Worm (Caenorhabditis elegans): ENCODE measurements around the gene C32D5.7.
A peak's percentile ranks its signal among the peaks of the same experiment; 100 is the strongest.

The C32D5.7 gene

ce11 chrII:6360822-6361221 lies 21.0 kb upstream of the C32D5.7 start, which contains the start of gene K10B2.4:
Gene K10B2.4, minus strand, starts transcription at chrII:6360959.
- no peak for TF ChIP-seq jun-1 (tag; optimal IDR thresholded peaks at IDR 0.05)
- TF ChIP-seq ctbp-1 (GFP tag; IDR thresholded peaks at IDR 0.05) = no peak
- peak; percentile 87 for TF ChIP-seq mep-1 (tag; optimal IDR thresholded peaks at IDR 0.05)
- peak; percentile 27 for TF ChIP-seq ama-1 (optimal IDR thresholded peaks at IDR 0.05)
- TF ChIP-seq ceh-20 (GFP tag; IDR thresholded peaks at IDR 0.05) = peak; percentile 46; the same call in 1 of the 2 replicates
- no peak for TF ChIP-seq pha-4 (GFP tag; IDR thresholded peaks at IDR 0.05)
- peak; percentile 39 for TF ChIP-seq pha-4 (tag; optimal IDR thresholded peaks at IDR 0.05)
- peak; percentile 28 for TF ChIP-seq nhr-28 (tag; optimal IDR thresholded peaks at IDR 0.05)
- TF ChIP-seq lin-13 (GFP tag; optimal IDR thresholded peaks at IDR 0.05) = peak; percentile 36
- no peak for TF ChIP-seq daf-16 (GFP tag; optimal IDR thresholded peaks at IDR 0.05)
- peak; percentile 67 for TF ChIP-seq daf-16 (tag; optimal IDR thresholded peaks at IDR 0.05)
- peak in 1 of 2 experiments; percentile 87 for TF ChIP-seq lsy-2 (tag; optimal IDR thresholded peaks at IDR 0.05)
- no peak for TF ChIP-seq nhr-48 (tag; optimal IDR thresholded peaks at IDR 0.05)
- peak; percentile 55 for TF ChIP-seq hlh-11 (tag; optimal IDR thresholded peaks at IDR 0.05)
- peak; percentile 57 for TF ChIP-seq T20F7.1 (GFP tag; optimal IDR thresholded peaks at IDR 0.05)
- TF ChIP-seq hif-1 (tag; optimal IDR thresholded peaks at IDR 0.05) = peak in 1 of 2 experiments; percentile 8
- TF ChIP-seq arid-1 (GFP tag; conservative IDR thresholded peaks at IDR 0.05) = 0 out of 2 replicates have a peak, but pooled peaks have one; percentile 16
- peak; percentile 92 for TF ChIP-seq aha-1 (tag)
- TF ChIP-seq ces-1 (GFP tag; optimal IDR thresholded peaks at IDR 0.05) = no peak
- peak; percentile 35 for TF ChIP-seq dve-1 (tag; optimal IDR thresholded peaks at IDR 0.05; ENCODE audit: insufficient read depth)
- peak; percentile 81 for TF ChIP-seq lin-38 (GFP tag; IDR thresholded peaks at IDR 0.05)
- TF ChIP-seq egl-43 (GFP tag; IDR thresholded peaks at IDR 0.05) = no peak
- peak; percentile 78 for TF ChIP-seq dpl-1 (GFP tag; optimal IDR thresholded peaks at IDR 0.05)
- TF ChIP-seq hlh-30 (tag; optimal IDR thresholded peaks at IDR 0.05; ENCODE audit: insufficient read depth) = peak; percentile 53
- TF ChIP-seq spr-3 (GFP tag; optimal IDR thresholded peaks at IDR 0.05) = peak; percentile 7
- no peak for TF ChIP-seq ceh-82 (tag; optimal IDR thresholded peaks at IDR 0.05)
- peak; percentile 48 for TF ChIP-seq rbr-2 (tag; optimal IDR thresholded peaks at IDR 0.05)
- peak; percentile 90 for TF ChIP-seq mes-2 (tag; optimal IDR thresholded peaks at IDR 0.05; ENCODE audit: poor library complexity, severe bottlenecking)
- TF ChIP-seq aly-2 (tag; optimal IDR thresholded peaks at IDR 0.05) = no peak
- no peak for TF ChIP-seq egl-27 (tag; optimal IDR thresholded peaks at IDR 0.05)
- TF ChIP-seq nhr-11 (tag; optimal IDR thresholded peaks at IDR 0.05) = peak; percentile 8
- no peak for TF ChIP-seq F37D6.2 (tag; optimal IDR thresholded peaks at IDR 0.05)
- peak in 1 of 2 experiments; percentile 30 for TF ChIP-seq mdl-1 (tag; optimal IDR thresholded peaks at IDR 0.05)
- TF ChIP-seq ztf-7 (tag; optimal IDR thresholded peaks at IDR 0.05) = peak; percentile 20
- peak; percentile 30 for TF ChIP-seq mxl-3 (GFP tag; optimal IDR thresholded peaks at IDR 0.05)
- TF ChIP-seq ceh-44 (GFP tag; IDR thresholded peaks at IDR 0.05) = no peak
- TF ChIP-seq hmg-1.1 (GFP tag; IDR thresholded peaks at IDR 0.05) = peak; percentile 60
- no peak for TF ChIP-seq set-16 (GFP tag; IDR thresholded peaks at IDR 0.05)
- TF ChIP-seq mxl-2 (GFP tag; conservative IDR thresholded peaks at IDR 0.05) = no peak
- TF ChIP-seq D1046.2 (GFP tag; IDR thresholded peaks at IDR 0.05) = no peak
- TF ChIP-seq T26A8.4 (GFP tag; IDR thresholded peaks at IDR 0.05) = 0 out of 2 replicates have a peak, but pooled peaks have one; percentile 26

- TF ChIP-seq unc-62 (GFP tag; optimal IDR thresholded peaks at IDR 0.05 in 1 of 2) (peak in 1 of 2 experiments; percentile 40), unc-62 (tag; optimal IDR thresholded peaks at IDR 0.05) (no peak), zag-1 (tag; optimal IDR thresholded peaks at IDR 0.05) (no peak), vab-7 (GFP tag; IDR thresholded peaks at IDR 0.05) (no peak), Y105C5A.15 (GFP tag; IDR thresholded peaks at IDR 0.05) (no peak), zip-11 (GFP tag; IDR thresholded peaks at IDR 0.05) (no peak)
Measured at ce11 chrII:6358905-6359304, 19.1 kb upstream of the C32D5.7 start, which contains the start of gene C32D5.12. Gene C32D5.12, minus strand, starts transcription at chrII:6359005.
